Fruit fly (Drosophila melanogaster) whole organism, pupa: ENCODE results near the gene primo-1.

Experiments used
- CG10348 ChIP-seq: fragments of 200-800 bp; sonication (Bioruptor generic); IDR thresholded peaks from 2 replicates; pipeline ENCODE4 v1.3.6; 2022; ENCODE audit warnings: missing biosample characterization, missing genetic modification characterization
- CG12605 ChIP-seq: fragments of 200-800 bp; sonication (Bioruptor generic); IDR thresholded peaks from 2 replicates; pipeline ENCODE4 v1.3.6; 2022; ENCODE audit warnings: missing biosample characterization, missing genetic modification characterization
- CG13204 ChIP-seq: fragments of 200-800 bp; sonication (Bioruptor generic); optimal IDR thresholded peaks from 2 replicates; lab custom pipeline; 2018; ENCODE audit warnings: missing biosample characterization, mild to moderate bottlenecking, missing genetic modification characterization, moderate library complexity
- CG14655 ChIP-seq: fragments of 200-800 bp; sonication (Bioruptor generic); optimal IDR thresholded peaks from 3 replicates; lab custom pipeline; 2017; ENCODE audit warnings: mild to moderate bottlenecking, missing biosample characterization, missing genetic modification reagents, missing genetic modification characterization
- CG15710 ChIP-seq: fragments of 200-800 bp; sonication (Bioruptor generic); optimal IDR thresholded peaks from 2 replicates; lab custom pipeline; 2018; ENCODE audit warnings: missing biosample characterization, mild to moderate bottlenecking, missing genetic modification characterization, moderate library complexity
- CG17806 ChIP-seq: fragments of 200-800 bp; sonication (Bioruptor generic); optimal IDR thresholded peaks from 2 replicates; lab custom pipeline; 2018; ENCODE audit warnings: missing biosample characterization, mild to moderate bottlenecking, missing genetic modification characterization, moderate library complexity
- CG32121 ChIP-seq: fragments of 200-800 bp; sonication (Bioruptor generic); IDR thresholded peaks from 2 replicates; pipeline ENCODE4 v1.3.6; 2022; ENCODE audit warnings: missing biosample characterization, missing genetic modification characterization
- CG34367 ChIP-seq: fragments of 200-800 bp; sonication (Bioruptor generic); optimal IDR thresholded peaks from 2 replicates; lab custom pipeline; 2018; ENCODE audit warnings: missing biosample characterization, mild to moderate bottlenecking, missing genetic modification characterization
- CG4496 ChIP-seq: fragments of 200-800 bp; sonication (Bioruptor generic); IDR thresholded peaks from 3 replicates; pipeline ENCODE4 v1.3.6; 2022; ENCODE audit warnings: missing biosample characterization, missing genetic modification characterization
- CG8159 ChIP-seq: fragments of 200-800 bp; sonication (Bioruptor generic); optimal IDR thresholded peaks from 3 replicates; lab custom pipeline; 2018; ENCODE audit warnings: missing biosample characterization, mild to moderate bottlenecking, missing genetic modification characterization, moderate library complexity
- CG8301 ChIP-seq: fragments of 200-800 bp; sonication (Bioruptor generic); optimal IDR thresholded peaks from 2 replicates; lab custom pipeline; 2018; ENCODE audit warnings: missing biosample characterization, mild to moderate bottlenecking, missing genetic modification characterization
- CG9948 ChIP-seq: fragments of 200-800 bp; sonication (Bioruptor generic); optimal IDR thresholded peaks from 2 replicates; lab custom pipeline; 2018; ENCODE audit warnings: missing biosample characterization, mild to moderate bottlenecking, missing genetic modification characterization, moderate library complexity
- D1 ChIP-seq: fragments of 200-800 bp; sonication (Bioruptor generic); optimal IDR thresholded peaks from 2 replicates; lab custom pipeline; 2018; ENCODE audit warnings: missing biosample characterization, mild to moderate bottlenecking, missing genetic modification characterization, moderate library complexity
- EcR ChIP-seq: fragments of 200-800 bp; sonication (Bioruptor generic); optimal IDR thresholded peaks from 3 replicates; lab custom pipeline; 2019; ENCODE audit warnings: missing biosample characterization, missing genetic modification characterization, mild to moderate bottlenecking, moderate library complexity, missing genetic modification reagents
- Ets98B ChIP-seq: fragments of 200-800 bp; sonication (Bioruptor generic); IDR thresholded peaks from 2 replicates; pipeline ENCODE4 v1.3.6; 2022; ENCODE audit warnings: missing biosample characterization, missing genetic modification characterization
- Pif1A ChIP-seq: fragments of 200-800 bp; sonication (Bioruptor generic); optimal IDR thresholded peaks from 3 replicates; lab custom pipeline; 2016; ENCODE audit warnings: missing biosample characterization, missing genetic modification characterization
- Pif1B ChIP-seq: fragments of 200-800 bp; sonication (Bioruptor generic); optimal IDR thresholded peaks from 3 replicates; lab custom pipeline; 2016; ENCODE audit warnings: missing biosample characterization, missing genetic modification characterization
- Snoo ChIP-seq: fragments of 200-800 bp; sonication (Bioruptor generic); optimal IDR thresholded peaks from 3 replicates; lab custom pipeline; 2017; ENCODE audit warnings: missing biosample characterization, mild to moderate bottlenecking, missing genetic modification characterization, inconsistent platforms
- fd96Ca ChIP-seq: fragments of 200-800 bp; sonication (Bioruptor generic); IDR thresholded peaks from 3 replicates; pipeline ENCODE4 v1.3.6; 2022; ENCODE audit warnings: missing biosample characterization, missing genetic modification characterization
- gl ChIP-seq: fragments of 200-800 bp; sonication (Bioruptor generic); optimal IDR thresholded peaks from 2 replicates; lab custom pipeline; 2018; ENCODE audit warnings: missing biosample characterization, mild to moderate bottlenecking, missing genetic modification characterization
- rn ChIP-seq: fragments of 200-800 bp; sonication (Bioruptor generic); IDR thresholded peaks from 2 replicates; pipeline ENCODE4 v1.3.6; 2022; ENCODE audit warnings: missing biosample characterization, missing genetic modification characterization

primo-1 gene

DNA sequence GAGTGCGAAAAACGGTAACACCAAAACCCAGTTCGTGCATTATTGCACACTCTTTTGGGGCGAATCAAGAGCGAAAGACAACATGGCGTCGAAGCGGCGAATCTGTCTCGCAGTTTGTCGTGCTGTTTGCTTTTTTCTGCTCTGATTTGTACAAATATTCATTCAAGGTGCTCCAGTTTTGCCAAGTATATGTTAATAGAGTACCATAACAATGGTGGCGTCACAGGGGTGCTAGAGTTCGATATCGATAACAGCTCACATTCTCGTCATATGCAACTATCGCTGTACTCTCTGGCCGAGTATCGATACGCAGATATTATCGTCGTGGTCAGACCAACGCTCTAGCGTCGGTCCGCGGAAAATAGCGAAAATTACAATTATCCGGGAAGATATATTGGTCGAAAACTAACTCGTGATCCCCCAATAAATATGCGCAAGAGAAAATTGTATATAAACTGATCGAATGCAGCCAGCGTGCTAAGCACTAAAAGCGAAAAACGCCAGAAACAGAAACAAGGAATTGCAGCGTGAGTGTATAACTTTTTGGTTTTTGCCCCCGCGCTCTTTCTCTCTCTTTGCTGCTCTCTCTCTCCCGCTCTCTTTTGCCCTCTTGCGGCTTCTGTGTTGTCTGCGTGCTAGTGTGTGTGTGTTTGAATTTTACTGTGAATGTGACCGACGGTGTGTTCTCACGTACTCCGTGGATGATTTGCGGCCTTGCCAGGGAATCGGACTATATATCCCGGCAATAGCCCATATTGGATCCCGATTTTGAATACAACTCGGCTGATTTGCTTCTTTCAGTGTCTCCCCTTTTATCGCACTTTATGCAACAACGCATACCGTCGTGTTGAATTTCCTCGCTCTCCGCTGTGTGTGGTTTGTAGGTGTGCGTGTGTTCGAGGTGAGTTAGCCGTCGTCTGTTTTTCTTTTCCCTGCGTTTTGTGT, 27.7 kb downstream of the primo-1 start, which contains the start of gene flfl:
Gene flfl, plus strand, starts transcription at position 298 of the 945 bp plus-strand sequence.
- peak; percentile 19 for TF ChIP-seq gl (tag; lab: Kevin White, UChicago)
- TF ChIP-seq CG8159: peak; percentile 13
- TF ChIP-seq EcR: peak; percentile 34
- no peak for TF ChIP-seq fd96Ca (GFP tag; lab: Robert Waterston, UW)

DNA sequence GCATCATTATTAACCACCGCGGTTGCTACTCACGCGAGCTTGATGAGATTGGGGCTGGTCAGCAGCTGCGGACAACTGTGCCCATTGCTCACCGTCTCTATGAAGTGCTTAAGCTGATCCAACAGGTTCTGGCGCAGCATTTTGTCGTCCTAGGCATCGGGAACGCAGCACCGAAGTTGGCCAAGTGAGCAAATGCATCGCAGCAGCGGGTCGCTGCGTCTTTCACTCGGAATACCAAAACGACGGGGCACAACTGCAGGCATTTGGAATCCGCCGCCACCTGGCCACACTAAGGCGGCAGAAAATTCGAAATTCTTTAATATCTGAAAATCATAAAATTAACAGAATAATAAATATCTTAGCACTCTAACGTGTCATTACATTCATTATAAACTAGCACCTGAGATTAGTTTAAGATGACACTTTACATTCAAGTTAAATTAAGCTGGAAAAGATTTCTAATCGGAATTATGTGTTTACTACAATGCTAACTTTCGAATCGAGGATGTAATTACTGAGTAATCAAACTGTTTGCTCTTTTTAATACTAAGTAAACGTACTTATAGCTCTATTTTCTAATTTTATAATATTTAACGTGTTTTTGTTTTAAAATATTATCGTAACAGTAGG, 28.5 kb downstream of the primo-1 start:
- TF ChIP-seq CG8159 (no peak), CG13204 (GFP tag; lab: Kevin White, UChicago) (no peak), Ets98B (GFP tag; lab: Robert Waterston, UW) (no peak), CG17806 (no peak)

DNA sequence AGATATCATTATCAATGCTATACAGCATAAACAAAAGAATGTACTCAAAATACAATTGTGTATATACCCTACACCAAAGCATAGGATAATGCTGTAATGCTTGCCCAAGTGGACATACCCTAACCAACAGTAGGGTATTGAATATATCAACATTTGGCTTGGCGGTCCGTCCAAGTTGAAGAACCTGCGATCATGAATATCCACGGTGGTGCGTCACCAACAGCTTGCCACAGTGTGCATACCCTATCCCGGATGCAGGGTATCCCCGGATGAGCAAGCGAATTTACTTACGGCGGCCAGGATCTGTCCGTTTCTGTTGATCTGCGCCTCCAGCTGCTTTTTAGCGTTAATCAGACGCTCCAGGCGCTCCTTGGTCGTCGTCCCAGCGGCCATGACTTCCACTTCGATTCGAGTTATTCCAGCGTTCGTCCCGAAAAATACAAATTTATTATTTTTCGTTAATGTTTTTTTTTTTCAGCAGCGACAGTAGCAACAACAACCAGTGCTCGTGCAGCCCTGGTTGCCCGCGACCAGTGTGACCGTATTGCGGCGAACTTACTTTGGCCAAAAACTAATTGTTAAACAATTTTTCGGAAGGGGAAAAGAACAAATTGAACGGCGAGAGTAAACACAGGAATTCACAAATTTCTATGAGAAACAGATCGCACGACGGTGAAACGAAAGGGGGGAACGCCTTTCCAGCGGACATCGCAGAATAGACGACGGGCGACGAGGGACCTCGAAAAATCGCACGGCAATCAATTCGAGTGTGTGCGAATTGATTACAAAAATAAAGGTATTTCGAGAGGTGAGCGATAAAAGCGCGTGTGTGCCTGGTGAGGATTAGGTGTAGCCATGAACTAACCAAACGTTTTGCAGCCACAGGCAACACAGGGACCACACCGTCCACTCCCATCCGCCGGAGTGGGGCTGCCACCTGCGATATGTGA, 35.2 kb downstream of the primo-1 start, which contains the start of the genes Lkb1 and CG9588:
Gene Lkb1, plus strand, starts transcription at position 413 of the 950 bp plus-strand sequence.
Gene CG9588, minus strand, starts transcription at position 545 of the 950 bp plus-strand sequence.
- peak; percentile 23 for TF ChIP-seq gl (tag; lab: Kevin White, UChicago)
- TF ChIP-seq Ets98B (GFP tag; lab: Robert Waterston, UW): peak; percentile 87
- TF ChIP-seq CG8159: peak; percentile 59
- peak; percentile 80 for TF ChIP-seq CG32121 (GFP tag; lab: Robert Waterston, UW)
- TF ChIP-seq CG14655 (GFP tag; lab: Kevin White, UChicago): no peak
- peak; percentile 94 for TF ChIP-seq CG4496
- peak; percentile 47; the same call in 1 of the 2 replicates for TF ChIP-seq CG10348 (GFP tag; lab: Robert Waterston, UW)
- TF ChIP-seq CG34367 (tag; lab: Kevin White, UChicago): peak; percentile 66
- TF ChIP-seq rn (GFP tag; lab: Robert Waterston, UW): peak; percentile 75
- TF ChIP-seq EcR: no peak
- peak; percentile 80 for TF ChIP-seq Pif1A (GFP tag; lab: Kevin White, UChicago)
- TF ChIP-seq Snoo (tag; lab: Kevin White, UChicago): peak; percentile 62
- TF ChIP-seq CG15710 (tag; lab: Kevin White, UChicago): peak; percentile 60
- TF ChIP-seq CG8301 (tag; lab: Kevin White, UChicago): peak; percentile 66
- peak; percentile 78 for TF ChIP-seq CG12605 (GFP tag; lab: Robert Waterston, UW)
- TF ChIP-seq Pif1B (GFP tag; lab: Kevin White, UChicago): peak; percentile 74
- peak; percentile 61 for TF ChIP-seq CG9948 (tag; lab: Kevin White, UChicago)
- peak; percentile 88 for TF ChIP-seq fd96Ca (GFP tag; lab: Robert Waterston, UW)
- TF ChIP-seq CG17806: peak; percentile 69
- no peak for TF ChIP-seq CG13204 (GFP tag; lab: Kevin White, UChicago)
- no peak for TF ChIP-seq D1 (tag; lab: Kevin White, UChicago)

DNA sequence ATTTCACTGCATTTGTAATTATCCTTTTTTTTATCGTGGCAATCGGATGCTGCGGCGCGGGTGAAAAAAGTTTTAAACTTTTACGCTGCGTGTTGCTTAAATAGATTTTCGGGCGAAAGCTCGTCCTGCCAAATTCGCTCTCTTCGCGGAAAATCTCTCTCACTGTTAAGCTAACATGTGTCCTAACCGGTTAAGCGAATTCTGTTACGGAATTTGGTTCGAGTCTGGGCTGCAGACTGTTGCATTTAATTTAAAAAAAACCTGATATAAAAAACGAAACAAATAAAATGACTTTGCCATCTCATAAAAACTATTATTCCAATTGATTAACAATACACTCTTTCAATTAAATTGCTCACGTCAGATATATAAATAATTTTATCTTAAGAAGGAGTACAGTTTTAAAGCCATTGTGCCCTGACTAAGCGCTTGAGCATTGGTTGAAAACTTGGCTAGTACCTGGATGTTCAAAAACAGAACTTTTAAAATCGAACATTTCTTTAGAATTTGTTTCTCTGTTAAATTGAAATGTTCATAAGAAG, 37.1 kb downstream of the primo-1 start, which contains the start of gene Task6:
Gene Task6, minus strand, starts transcription at position 51 of the 542 bp plus-strand sequence.
- TF ChIP-seq CG32121 (GFP tag; lab: Robert Waterston, UW) (no peak), rn (GFP tag; lab: Robert Waterston, UW) (no peak), D1 (tag; lab: Kevin White, UChicago) (no peak), CG10348 (GFP tag; lab: Robert Waterston, UW) (no peak), CG34367 (tag; lab: Kevin White, UChicago) (no peak), CG4496 (no peak), CG8301 (tag; lab: Kevin White, UChicago) (no peak), CG13204 (GFP tag; lab: Kevin White, UChicago) (no peak), CG12605 (GFP tag; lab: Robert Waterston, UW) (no peak), fd96Ca (GFP tag; lab: Robert Waterston, UW) (no peak), Ets98B (GFP tag; lab: Robert Waterston, UW) (no peak), gl (tag; lab: Kevin White, UChicago) (no peak)

DNA sequence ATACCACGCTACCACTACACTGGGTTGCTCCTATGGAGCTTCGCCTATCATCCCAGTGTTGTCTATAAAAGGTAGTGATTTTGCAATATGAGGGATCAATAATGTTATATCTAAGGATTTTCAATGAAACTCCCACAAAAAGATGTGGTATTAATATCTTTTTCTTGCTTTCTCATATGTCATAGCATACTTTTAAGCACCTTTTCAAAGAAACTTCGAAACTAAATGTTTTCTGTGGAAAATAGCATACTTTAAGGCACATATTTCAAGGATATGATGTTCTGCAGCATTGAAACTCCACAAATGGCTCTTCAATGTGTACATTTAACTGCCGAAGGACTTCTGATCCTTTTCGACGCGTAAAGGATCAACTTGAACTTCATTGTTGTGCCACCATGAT, 38.7 kb downstream of the primo-1 start:
- TF ChIP-seq Ets98B (GFP tag; lab: Robert Waterston, UW): no peak
- TF ChIP-seq gl (tag; lab: Kevin White, UChicago): no peak
- no peak for TF ChIP-seq CG32121 (GFP tag; lab: Robert Waterston, UW)
- TF ChIP-seq CG13204 (GFP tag; lab: Kevin White, UChicago): no peak
- TF ChIP-seq Pif1B (GFP tag; lab: Kevin White, UChicago): no peak
- TF ChIP-seq CG8301 (tag; lab: Kevin White, UChicago): no peak
- TF ChIP-seq Pif1A (GFP tag; lab: Kevin White, UChicago): no peak
- no peak for TF ChIP-seq rn (GFP tag; lab: Robert Waterston, UW)
- TF ChIP-seq D1 (tag; lab: Kevin White, UChicago): no peak
- no peak for TF ChIP-seq CG8159
- no peak for TF ChIP-seq CG34367 (tag; lab: Kevin White, UChicago)
- no peak for TF ChIP-seq CG15710 (tag; lab: Kevin White, UChicago)
- TF ChIP-seq CG17806: no peak
